In the genomic region with DNA sequence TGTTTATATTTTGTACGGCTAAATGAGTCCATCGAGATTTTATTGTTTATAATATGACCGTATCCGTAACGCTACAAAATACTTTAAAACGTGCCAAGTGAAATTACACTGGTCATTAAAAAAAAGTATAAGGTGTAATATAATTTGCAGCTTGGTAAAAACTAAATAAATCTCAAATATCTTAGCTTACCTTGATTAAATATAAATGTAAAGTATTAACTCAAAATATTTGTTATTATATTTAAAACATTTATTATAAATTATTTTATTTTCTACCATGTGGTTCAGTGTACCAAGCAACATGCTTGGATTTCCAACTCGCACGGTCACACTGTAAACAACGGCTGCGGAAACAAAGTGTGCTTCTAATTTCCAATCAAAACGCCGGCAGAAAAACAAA, we compare ENCODE assay signal across 1 fruit fly cellular context.
TF ChIP-seq lines count a peak whose summit lies in the region.

A gene (minus strand): TSS at position 50 of the 400 bp plus-strand sequence.
A gene (plus strand): TSS at position 324 of the 400 bp plus-strand sequence.

TF ChIP-seq in whole organism, embryonic, 481 proteins besides CTCF, POLR2A, EP300 and RAD21 (continued from another document and continues in another):
- TF ChIP-seq Hr39 (optimal IDR thresholded peaks at IDR 0.05; lab: Kevin White, UChicago) (no peak), CG11723 (GFP tag; optimal IDR thresholded peaks at IDR 0.05; lab: Kevin White, UChicago) (peak; percentile 80), ac (GFP tag; optimal IDR thresholded peaks at IDR 0.05; lab: Kevin White, UChicago) (peak; percentile 31), CG5180 (GFP tag; optimal IDR thresholded peaks at IDR 0.05; lab: Kevin White, UChicago) (peak; percentile 66), sug (tag; optimal IDR thresholded peaks at IDR 0.05; lab: Kevin White, UChicago) (peak; percentile 91), CG7786 (GFP tag; optimal IDR thresholded peaks at IDR 0.05; lab: Kevin White, UChicago) (peak; percentile 59), tx (GFP tag; optimal IDR thresholded peaks at IDR 0.05; lab: Kevin White, UChicago) (peak; percentile 22), salm (tag; optimal IDR thresholded peaks at IDR 0.05; lab: Kevin White, UChicago) (peak; percentile 91), CG6689 (GFP tag; IDR thresholded peaks at IDR 0.05; lab: Robert Waterston, UW) (no peak), h (optimal IDR thresholded peaks at IDR 0.05; lab: Kevin White, UChicago) (no peak), insv (GFP tag; optimal IDR thresholded peaks at IDR 0.05; lab: Kevin White, UChicago) (peak in 1 of 2 experiments; percentile 58), tio (GFP tag; optimal IDR thresholded peaks at IDR 0.05; lab: Kevin White, UChicago) (peak; percentile 90), crp (GFP tag; optimal IDR thresholded peaks at IDR 0.05; lab: Kevin White, UChicago) (peak in 1 of 2 experiments; percentile 62), CG1647 (GFP tag; optimal IDR thresholded peaks at IDR 0.05; lab: Kevin White, UChicago) (peak; percentile 33), CG31365 (tag; optimal IDR thresholded peaks at IDR 0.05; lab: Kevin White, UChicago) (peak; percentile 33), CG16813 (GFP tag; IDR thresholded peaks at IDR 0.05; lab: Robert Waterston, UW; ENCODE audit: partially characterized antibody) (no peak), stwl (tag; optimal IDR thresholded peaks at IDR 0.05; lab: Kevin White, UChicago) (peak; percentile 89), CG1603 (tag; optimal IDR thresholded peaks at IDR 0.05; lab: Kevin White, UChicago) (peak; percentile 41), zfh2 (GFP tag; optimal IDR thresholded peaks at IDR 0.05; lab: Kevin White, UChicago) (peak; percentile 55), CG13296 (GFP tag; optimal IDR thresholded peaks at IDR 0.05; lab: Kevin White, UChicago) (peak; percentile 93), CG5953 (GFP tag; IDR thresholded peaks at IDR 0.05; lab: Robert Waterston, UW) (no peak), CG7556 (GFP tag; optimal IDR thresholded peaks at IDR 0.05; lab: Kevin White, UChicago) (peak; percentile 95), gem (tag; optimal IDR thresholded peaks at IDR 0.05; lab: Kevin White, UChicago) (peak; percentile 99), hb (GFP tag; IDR thresholded peaks at IDR 0.05; lab: Robert Waterston, UW; ENCODE audit: partially characterized antibody) (no peak), run (tag; optimal IDR thresholded peaks at IDR 0.05; lab: Kevin White, UChicago) (peak; percentile 86), nerfin-1 (tag; optimal IDR thresholded peaks at IDR 0.05; lab: Kevin White, UChicago) (peak; percentile 92), CG1529 (GFP tag; optimal IDR thresholded peaks at IDR 0.05; lab: Kevin White, UChicago) (peak; percentile 76), CG10147 (GFP tag; optimal IDR thresholded peaks at IDR 0.05; lab: Kevin White, UChicago) (peak; percentile 94), Ets97D (GFP tag; optimal IDR thresholded peaks at IDR 0.05; lab: Kevin White, UChicago) (peak; percentile 53), peb (GFP tag; IDR thresholded peaks at IDR 0.05; lab: Robert Waterston, UW) (no peak), CG18764 (GFP tag; optimal IDR thresholded peaks at IDR 0.05; lab: Kevin White, UChicago) (peak; percentile 88), Tbp (GFP tag; optimal IDR thresholded peaks at IDR 0.05; lab: Kevin White, UChicago) (no peak), Eip74EF (GFP tag; optimal IDR thresholded peaks at IDR 0.05; lab: Kevin White, UChicago) (peak in 1 of 2 experiments; percentile 94), CG11456 (GFP tag; IDR thresholded peaks at IDR 0.05; lab: Robert Waterston, UW) (no peak), abd-A (tag; optimal IDR thresholded peaks at IDR 0.05; lab: Kevin White, UChicago) (peak; percentile 88), fru (optimal IDR thresholded peaks at IDR 0.05; lab: Kevin White, UChicago) (no peak), Poxn (GFP tag; IDR thresholded peaks at IDR 0.05; lab: Robert Waterston, UW) (no peak), Kr (GFP tag; optimal IDR thresholded peaks at IDR 0.05; lab: Kevin White, UChicago) (no peak), croc (GFP tag; conservative IDR thresholded peaks at IDR 0.05; lab: Robert Waterston, UW) (peak; percentile 96), vnd (GFP tag; IDR thresholded peaks at IDR 0.05; lab: Robert Waterston, UW; ENCODE audit: partially characterized antibody) (no peak), YL-1 (GFP tag; optimal IDR thresholded peaks at IDR 0.05; lab: Kevin White, UChicago) (peak; percentile 90), CG8290 (GFP tag; optimal IDR thresholded peaks at IDR 0.05; lab: Kevin White, UChicago) (peak; percentile 88), CG8290 (tag; optimal IDR thresholded peaks at IDR 0.05; lab: Kevin White, UChicago) (peak in 1 of 2 experiments; percentile 56), Nf-YB (GFP tag; optimal IDR thresholded peaks at IDR 0.05; lab: Kevin White, UChicago) (peak; percentile 84), CG17385 (GFP tag; optimal IDR thresholded peaks at IDR 0.05; lab: Kevin White, UChicago) (peak; percentile 92), scrt (GFP tag; optimal IDR thresholded peaks at IDR 0.05; lab: Kevin White, UChicago) (peak; percentile 88), exex (tag; optimal IDR thresholded peaks at IDR 0.05; lab: Kevin White, UChicago) (peak; percentile 79), HLH54F (GFP tag; optimal IDR thresholded peaks at IDR 0.05; lab: Kevin White, UChicago) (peak; percentile 55), Pdp1 (GFP tag; optimal IDR thresholded peaks at IDR 0.05; lab: Kevin White, UChicago) (peak; percentile 70 to 76), CG3065 (GFP tag; optimal IDR thresholded peaks at IDR 0.05; lab: Kevin White, UChicago) (peak; percentile 88), CG3163 (GFP tag; optimal IDR thresholded peaks at IDR 0.05; lab: Kevin White, UChicago) (peak; percentile 8), CG18619 (GFP tag; optimal IDR thresholded peaks at IDR 0.05; lab: Kevin White, UChicago) (peak; percentile 91), CG4424 (GFP tag; optimal IDR thresholded peaks at IDR 0.05; lab: Kevin White, UChicago) (peak; percentile 93), trem (tag; optimal IDR thresholded peaks at IDR 0.05; lab: Kevin White, UChicago) (peak; percentile 96), Asciz (GFP tag; optimal IDR thresholded peaks at IDR 0.05; lab: Kevin White, UChicago) (peak; percentile 92), sisA (GFP tag; IDR thresholded peaks at IDR 0.05; lab: Robert Waterston, UW) (no peak), CG3838 (GFP tag; optimal IDR thresholded peaks at IDR 0.05; lab: Kevin White, UChicago) (peak; percentile 58), Usf (GFP tag; optimal IDR thresholded peaks at IDR 0.05; lab: Kevin White, UChicago) (peak; percentile 87), CG2712 (tag; optimal IDR thresholded peaks at IDR 0.05; lab: Kevin White, UChicago) (peak; percentile 98), tll (GFP tag; optimal IDR thresholded peaks at IDR 0.05; lab: Kevin White, UChicago) (peak in 1 of 2 experiments; percentile 43), CG18476 (GFP tag; optimal IDR thresholded peaks at IDR 0.05; lab: Kevin White, UChicago) (peak; percentile 87), btn (GFP tag; optimal IDR thresholded peaks at IDR 0.05; lab: Kevin White, UChicago) (no peak), GATAe (GFP tag; conservative IDR thresholded peaks at IDR 0.05; lab: Robert Waterston, UW) (no peak), CG17612 (GFP tag; IDR thresholded peaks at IDR 0.05; lab: Robert Waterston, UW) (no peak), CG18599 (GFP tag; optimal IDR thresholded peaks at IDR 0.05; lab: Kevin White, UChicago) (peak; percentile 94), CG15601 (tag; optimal IDR thresholded peaks at IDR 0.05; lab: Kevin White, UChicago) (peak; percentile 95), CG15011 (GFP tag; optimal IDR thresholded peaks at IDR 0.05; lab: Kevin White, UChicago) (peak; percentile 76), toy (GFP tag; IDR thresholded peaks at IDR 0.05; lab: Robert Waterston, UW) (no peak), CG1233 (GFP tag; optimal IDR thresholded peaks at IDR 0.05; lab: Kevin White, UChicago) (peak; percentile 94), tna (GFP tag; IDR thresholded peaks at IDR 0.05; lab: Robert Waterston, UW; ENCODE audit: partially characterized antibody) (no peak), Bgb (GFP tag; IDR thresholded peaks at IDR 0.05; lab: Robert Waterston, UW; ENCODE audit: partially characterized antibody) (no peak), CG9215 (GFP tag; IDR thresholded peaks at IDR 0.05; lab: Robert Waterston, UW) (no peak), dm (GFP tag; optimal IDR thresholded peaks at IDR 0.05; lab: Kevin White, UChicago) (peak; percentile 49), odd (GFP tag; optimal IDR thresholded peaks at IDR 0.05; lab: Kevin White, UChicago) (peak; percentile 83), rib (GFP tag; IDR thresholded peaks at IDR 0.05; lab: Robert Waterston, UW) (no peak), CG18011 (GFP tag; optimal IDR thresholded peaks at IDR 0.05; lab: Kevin White, UChicago) (peak; percentile 69), Hr3 (GFP tag; optimal IDR thresholded peaks at IDR 0.05; lab: Kevin White, UChicago) (peak; percentile 97), CG4854 (GFP tag; optimal IDR thresholded peaks at IDR 0.05; lab: Kevin White, UChicago) (peak; percentile 8), az2 (GFP tag; optimal IDR thresholded peaks at IDR 0.05; lab: Kevin White, UChicago) (peak; percentile 93), CG13424 (tag; optimal IDR thresholded peaks at IDR 0.05; lab: Kevin White, UChicago) (peak; percentile 96), dpn (GFP tag; optimal IDR thresholded peaks at IDR 0.05; lab: Kevin White, UChicago) (peak; percentile 55 to 95), tin (GFP tag; optimal IDR thresholded peaks at IDR 0.05; lab: Kevin White, UChicago) (peak; percentile 91), CG4730 (GFP tag; IDR thresholded peaks at IDR 0.05; lab: Robert Waterston, UW) (no peak), Lhr (GFP tag; optimal IDR thresholded peaks at IDR 0.05; lab: Kevin White, UChicago) (peak; percentile 88), amos (GFP tag; IDR thresholded peaks at IDR 0.05; lab: Robert Waterston, UW; ENCODE audit: partially characterized antibody) (no peak), MESR4 (GFP tag; optimal IDR thresholded peaks at IDR 0.05; lab: Kevin White, UChicago) (peak; percentile 25), chm (GFP tag; IDR thresholded peaks at IDR 0.05; lab: Robert Waterston, UW) (no peak), Dll (GFP tag; IDR thresholded peaks at IDR 0.05; lab: Robert Waterston, UW; ENCODE audit: partially characterized antibody) (no peak), CG10979 (tag; optimal IDR thresholded peaks at IDR 0.05; lab: Kevin White, UChicago) (peak; percentile 97), CG6175 (GFP tag; IDR thresholded peaks at IDR 0.05; lab: Robert Waterston, UW) (no peak), z (GFP tag; IDR thresholded peaks at IDR 0.05; lab: Robert Waterston, UW) (no peak), CG10959 (GFP tag; IDR thresholded peaks at IDR 0.05; lab: Robert Waterston, UW) (no peak), TFAM (GFP tag; optimal IDR thresholded peaks at IDR 0.05; lab: Kevin White, UChicago) (peak; percentile 44), CG9727 (GFP tag; optimal IDR thresholded peaks at IDR 0.05; lab: Kevin White, UChicago) (peak; percentile 97), CG9437 (GFP tag; optimal IDR thresholded peaks at IDR 0.05; lab: Kevin White, UChicago) (peak; percentile 91), CG2875 (GFP tag; optimal IDR thresholded peaks at IDR 0.05; lab: Kevin White, UChicago) (peak; percentile 86), pfk (GFP tag; optimal IDR thresholded peaks at IDR 0.05; lab: Kevin White, UChicago) (no peak), CG4282 (GFP tag; optimal IDR thresholded peaks at IDR 0.05; lab: Kevin White, UChicago) (no peak), Max (GFP tag; optimal IDR thresholded peaks at IDR 0.05; lab: Kevin White, UChicago) (peak; percentile 94), CG10366 (GFP tag; IDR thresholded peaks at IDR 0.05; lab: Robert Waterston, UW) (no peak), Vsx1 (GFP tag; optimal IDR thresholded peaks at IDR 0.05; lab: Kevin White, UChicago) (peak; percentile 82), knrl (GFP tag; IDR thresholded peaks at IDR 0.05; lab: Robert Waterston, UW; ENCODE audit: partially characterized antibody) (no peak), bcd (GFP tag; optimal IDR thresholded peaks at IDR 0.05; lab: Kevin White, UChicago) (peak; percentile 94), Deaf1 (tag; optimal IDR thresholded peaks at IDR 0.05; lab: Kevin White, UChicago) (peak; percentile 82), wdn (GFP tag; IDR thresholded peaks at IDR 0.05; lab: Robert Waterston, UW) (no peak), eyg (GFP tag; optimal IDR thresholded peaks at IDR 0.05; lab: Kevin White, UChicago) (peak; percentile 15), caup (GFP tag; optimal IDR thresholded peaks at IDR 0.05; lab: Kevin White, UChicago; ENCODE audit: severe bottlenecking) (peak; percentile 91), CG10274 (GFP tag; optimal IDR thresholded peaks at IDR 0.05; lab: Kevin White, UChicago) (peak; percentile 32), Oli (tag; optimal IDR thresholded peaks at IDR 0.05; lab: Kevin White, UChicago) (peak; percentile 96), CG12744 (GFP tag; optimal IDR thresholded peaks at IDR 0.05; lab: Kevin White, UChicago) (peak; percentile 53), Gug (GFP tag; IDR thresholded peaks at IDR 0.05; lab: Robert Waterston, UW) (peak; percentile 82), CG14441 (GFP tag; IDR thresholded peaks at IDR 0.05; lab: Robert Waterston, UW) (no peak), dysf (GFP tag; IDR thresholded peaks at IDR 0.05; lab: Robert Waterston, UW) (no peak), Fer2 (tag; optimal IDR thresholded peaks at IDR 0.05; lab: Kevin White, UChicago) (peak; percentile 90), Blimp-1 (GFP tag; optimal IDR thresholded peaks at IDR 0.05; lab: Kevin White, UChicago) (peak; percentile 95), Doc2 (GFP tag; IDR thresholded peaks at IDR 0.05; lab: Robert Waterston, UW) (no peak), CG34422 (GFP tag; IDR thresholded peaks at IDR 0.05; lab: Robert Waterston, UW) (no peak), otp (GFP tag; IDR thresholded peaks at IDR 0.05; lab: Robert Waterston, UW) (no peak), Nf-YC (tag; optimal IDR thresholded peaks at IDR 0.05; lab: Kevin White, UChicago) (peak; percentile 84), ewg (GFP tag; optimal IDR thresholded peaks at IDR 0.05; lab: Kevin White, UChicago) (peak; percentile 88), org-1 (GFP tag; optimal IDR thresholded peaks at IDR 0.05; lab: Kevin White, UChicago) (peak; percentile 88), lbe (GFP tag; optimal IDR thresholded peaks at IDR 0.05; lab: Kevin White, UChicago) (peak; percentile 80), Jarid2 (GFP tag; optimal IDR thresholded peaks at IDR 0.05; lab: Kevin White, UChicago) (peak; percentile 66), ems (GFP tag; optimal IDR thresholded peaks at IDR 0.05; lab: Kevin White, UChicago) (peak; percentile 50), p53 (GFP tag; optimal IDR thresholded peaks at IDR 0.05; lab: Kevin White, UChicago) (no peak), CG12299 (tag; optimal IDR thresholded peaks at IDR 0.05; lab: Kevin White, UChicago) (peak; percentile 92), chinmo (GFP tag; IDR thresholded peaks at IDR 0.05; lab: Robert Waterston, UW; ENCODE audit: partially characterized antibody) (no peak)
